Fruit fly (Drosophila melanogaster) whole organism, embryonic: Measurements from ENCODE around the gene CG42759.

Source experiments
- Ada2b ChIP-seq: fragments of 200-800 bp; sonication (Bioruptor generic); IDR thresholded peaks from 2 replicates; pipeline ENCODE4 v1.3.6; 2022; ENCODE audit warnings: missing biosample characterization, missing genetic modification characterization
- Bgb ChIP-seq: fragments of 200-800 bp; sonication (Bioruptor generic); IDR thresholded peaks from 2 replicates; pipeline ENCODE4 v1.3.6; 2022; ENCODE audit warnings: missing biosample characterization, missing genetic modification characterization; ENCODE audit not compliant: partially characterized antibody
- CG10366 ChIP-seq: fragments of 200-800 bp; sonication (Bioruptor generic); IDR thresholded peaks from 2 replicates; pipeline ENCODE4 v1.3.6; 2022; ENCODE audit warnings: missing biosample characterization, missing genetic modification characterization
- CG10979 ChIP-seq: fragments of 200-800 bp; sonication (Bioruptor generic); optimal IDR thresholded peaks from 2 replicates; lab custom pipeline; 2018; ENCODE audit warnings: missing biosample characterization, mild to moderate bottlenecking, missing genetic modification characterization, moderate library complexity
- CG11695 ChIP-seq: fragments of 200-800 bp; sonication (Bioruptor generic); IDR thresholded peaks from 3 replicates; pipeline ENCODE4 v1.3.6; 2022; ENCODE audit warnings: missing biosample characterization, missing genetic modification characterization
- CG13424 ChIP-seq: fragments of 200-800 bp; sonication (Bioruptor generic); optimal IDR thresholded peaks from 2 replicates; lab custom pipeline; 2019; ENCODE audit warnings: missing biosample characterization, mild to moderate bottlenecking, missing genetic modification characterization, moderate library complexity
- CG14014 ChIP-seq: fragments of 200-800 bp; sonication (Bioruptor generic); IDR thresholded peaks from 2 replicates; pipeline ENCODE4 v1.3.6; 2022; ENCODE audit warnings: missing biosample characterization, missing genetic modification characterization
- CG14441 ChIP-seq: fragments of 200-800 bp; sonication (Bioruptor generic); IDR thresholded peaks from 2 replicates; pipeline ENCODE4 v1.3.6; 2022; ENCODE audit warnings: missing biosample characterization, missing genetic modification characterization
- CG14667 ChIP-seq: fragments of 200-800 bp; sonication (Bioruptor generic); IDR thresholded peaks from 2 replicates; pipeline ENCODE4 v1.3.6; 2022; ENCODE audit warnings: missing biosample characterization, missing genetic modification characterization
- CG1529 ChIP-seq: fragments of 200-800 bp; sonication (Bioruptor generic); optimal IDR thresholded peaks from 3 replicates; lab custom pipeline; 2018; ENCODE audit warnings: missing biosample characterization, missing genetic modification characterization
- CG17359 ChIP-seq: fragments of 200-800 bp; sonication (Bioruptor generic); optimal IDR thresholded peaks from 3 replicates; lab custom pipeline; 2018; ENCODE audit warnings: missing biosample characterization, mild to moderate bottlenecking, missing genetic modification characterization, moderate library complexity
- CG17385 ChIP-seq: fragments of 200-800 bp; sonication (Bioruptor generic); optimal IDR thresholded peaks from 3 replicates; lab custom pipeline; 2018; ENCODE audit warnings: missing biosample characterization, mild to moderate bottlenecking, missing genetic modification characterization
- CG17829 ChIP-seq: fragments of 200-800 bp; optimal IDR thresholded peaks from 2 replicates; lab custom pipeline; 2019; ENCODE audit warnings: missing biosample characterization, mild to moderate bottlenecking, missing genetic modification characterization, moderate library complexity
- CG30403 ChIP-seq: fragments of 200-800 bp; sonication (Bioruptor generic); optimal IDR thresholded peaks from 3 replicates; lab custom pipeline; 2016; ENCODE audit warnings: missing biosample characterization, missing genetic modification characterization
- CG3281 ChIP-seq: fragments of 200-800 bp; sonication (Bioruptor generic); optimal IDR thresholded peaks from 3 replicates; lab custom pipeline; 2017; ENCODE audit warnings: missing biosample characterization, mild to moderate bottlenecking, missing genetic modification characterization
- CG34422 ChIP-seq: fragments of 200-800 bp; sonication (Bioruptor generic); IDR thresholded peaks from 3 replicates; pipeline ENCODE4 v1.3.6; 2022; ENCODE audit warnings: missing biosample characterization, missing genetic modification characterization
- CG5180 ChIP-seq: fragments of 200-800 bp; sonication (Bioruptor generic); optimal IDR thresholded peaks from 3 replicates; lab custom pipeline; 2017; ENCODE audit warnings: missing biosample characterization, missing genetic modification characterization, mild to moderate bottlenecking, moderate library complexity, missing genetic modification reagents
- CG6689 ChIP-seq: fragments of 200-800 bp; sonication (Bioruptor generic); IDR thresholded peaks from 2 replicates; pipeline ENCODE4 v1.3.6; 2022; ENCODE audit warnings: missing biosample characterization, missing genetic modification characterization
- CG7786 ChIP-seq: fragments of 200-800 bp; sonication (Bioruptor generic); optimal IDR thresholded peaks from 2 replicates; lab custom pipeline; 2016; ENCODE audit warnings: missing biosample characterization, missing genetic modification characterization
- CG8089 ChIP-seq: fragments of 200-800 bp; sonication (Bioruptor generic); optimal IDR thresholded peaks from 3 replicates; lab custom pipeline; 2016; ENCODE audit warnings: missing biosample characterization, missing genetic modification characterization
- CG9215 ChIP-seq: fragments of 200-800 bp; sonication (Bioruptor generic); IDR thresholded peaks from 2 replicates; pipeline ENCODE4 v1.3.6; 2022; ENCODE audit warnings: missing biosample characterization, missing genetic modification characterization
- Camta ChIP-seq: fragments of 200-800 bp; sonication (Bioruptor generic); optimal IDR thresholded peaks from 2 replicates; lab custom pipeline; 2016; ENCODE audit warnings: missing biosample characterization, missing genetic modification characterization
- CoRest ChIP-seq: fragments of 200-800 bp; sonication (Bioruptor generic); optimal IDR thresholded peaks from 3 replicates; lab custom pipeline; 2018; ENCODE audit warnings: missing biosample characterization, mild to moderate bottlenecking, missing genetic modification characterization, moderate library complexity
- Ets65A ChIP-seq: fragments of 200-800 bp; sonication (Bioruptor generic); peaks from one replicate; lab custom pipeline; 2016; ENCODE audit warnings: missing biosample characterization, missing genetic modification characterization
- HHEX ChIP-seq: fragments of 200-800 bp; sonication (Bioruptor generic); optimal IDR thresholded peaks from 3 replicates; lab custom pipeline; 2017; ENCODE audit warnings: missing biosample characterization, mild to moderate bottlenecking, missing genetic modification characterization, missing genetic modification reagents
- HLH3B ChIP-seq: fragments of 200-800 bp; sonication (Bioruptor generic); IDR thresholded peaks from 2 replicates; pipeline ENCODE4 v1.3.6; 2022; ENCODE audit warnings: missing biosample characterization, missing genetic modification characterization
- Optix ChIP-seq: fragments of 200-800 bp; sonication (Bioruptor generic); IDR thresholded peaks from 3 replicates; pipeline ENCODE4 v1.3.6; 2022; ENCODE audit warnings: missing biosample characterization, missing genetic modification characterization
- Ptx1 ChIP-seq: fragments of 200-800 bp; sonication (Bioruptor generic); IDR thresholded peaks from 2 replicates; pipeline ENCODE4 v1.3.6; 2022; ENCODE audit warnings: missing biosample characterization, missing genetic modification characterization
- Side ChIP-seq: fragments of 200-800 bp; sonication (Bioruptor generic); optimal IDR thresholded peaks from 2 replicates; lab custom pipeline; 2016; ENCODE audit warnings: missing biosample characterization, missing genetic modification characterization
- Sox102F ChIP-seq: fragments of 200-800 bp; sonication (Bioruptor generic); optimal IDR thresholded peaks from 2 replicates; lab custom pipeline; 2018; ENCODE audit warnings: missing biosample characterization, mild to moderate bottlenecking, missing genetic modification characterization, moderate library complexity
- Xbp1 ChIP-seq: fragments of 200-800 bp; sonication (Bioruptor generic); optimal IDR thresholded peaks from 3 replicates; lab custom pipeline; 2016; ENCODE audit warnings: missing biosample characterization, mild to moderate bottlenecking, missing genetic modification characterization
- Xrp1 ChIP-seq: fragments of 200-800 bp; sonication (Bioruptor generic); IDR thresholded peaks from 2 replicates; pipeline ENCODE4 v1.3.6; 2022; ENCODE audit warnings: missing biosample characterization, missing genetic modification characterization
- ac ChIP-seq: fragments of 200-800 bp; sonication (Bioruptor generic); optimal IDR thresholded peaks from 3 replicates; lab custom pipeline; 2017; ENCODE audit warnings: missing biosample characterization, mild to moderate bottlenecking, missing genetic modification characterization
- chinmo ChIP-seq: fragments of 200-800 bp; sonication (Bioruptor generic); IDR thresholded peaks from 4 replicates; pipeline ENCODE4 v1.3.6; 2022; ENCODE audit warnings: missing biosample characterization, missing genetic modification characterization; ENCODE audit not compliant: partially characterized antibody
- chn ChIP-seq: fragments of 200-800 bp; sonication (Bioruptor generic); optimal IDR thresholded peaks from 2 replicates; lab custom pipeline; 2016; ENCODE audit warnings: missing biosample characterization, missing genetic modification characterization
- esg ChIP-seq: fragments of 200-800 bp; sonication (Bioruptor generic); conservative IDR thresholded peaks from 2 replicates; pipeline ENCODE4 v1.3.6; 2022; ENCODE audit warnings: missing biosample characterization, missing genetic modification characterization
- gem ChIP-seq: fragments of 200-800 bp; sonication (Bioruptor generic); optimal IDR thresholded peaks from 2 replicates; lab custom pipeline; 2019; ENCODE audit warnings: missing biosample characterization, mild to moderate bottlenecking, missing genetic modification characterization, moderate library complexity
- hkb ChIP-seq, 2 experiments: fragments of 200-800 bp in 1 of 2; fragments of >200 bp in 1 of 2; sonication (Bioruptor generic) in 1 of 2; IDR thresholded peaks in 1 of 2; optimal IDR thresholded peaks in 1 of 2; 2 replicates each; pipeline versions ENCODE4 v1.3.6 to Lab custom; 2017 to 2022; ENCODE audit warnings: missing biosample characterization in 1 of 2, missing genetic modification characterization in 1 of 2
- klu ChIP-seq: fragments of 200-800 bp; sonication (Bioruptor generic); IDR thresholded peaks from 2 replicates; pipeline ENCODE4 v1.3.6; 2022; ENCODE audit warnings: missing biosample characterization, missing genetic modification characterization
- lmd ChIP-seq: fragments of 200-800 bp; sonication (Bioruptor generic); IDR thresholded peaks from 2 replicates; pipeline ENCODE4 v1.3.6; 2022; ENCODE audit warnings: missing biosample characterization, missing genetic modification characterization
- org-1 ChIP-seq: fragments of 200-800 bp; sonication (Bioruptor generic); optimal IDR thresholded peaks from 2 replicates; lab custom pipeline; 2017; ENCODE audit warnings: missing biosample characterization, missing genetic modification characterization
- pan ChIP-seq, 4 experiments: fragments of >200 bp in 3 of 4; fragments of 200-800 bp in 1 of 4; sonication (Bioruptor generic) in 1 of 4; optimal IDR thresholded peaks in 3 of 4; IDR thresholded peaks in 1 of 4; 2 replicates each; pipeline versions ENCODE4 v1.3.6 to Lab custom; 2017 to 2022; ENCODE audit warnings: missing biosample characterization in 2 of 4, missing genetic modification characterization in 2 of 4, mixed read lengths in 1 of 4
- row ChIP-seq: fragments of 200-800 bp; sonication (Bioruptor generic); IDR thresholded peaks from 3 replicates; pipeline ENCODE4 v1.3.6; 2022; ENCODE audit warnings: missing biosample characterization, missing genetic modification characterization
- sens ChIP-seq: fragments of 200-800 bp; sonication (Bioruptor generic); peaks from one replicate; lab custom pipeline; 2016; ENCODE audit warnings: missing biosample characterization, missing genetic modification characterization
- seq ChIP-seq: fragments of 200-800 bp; sonication (Bioruptor generic); IDR thresholded peaks from 2 replicates; pipeline ENCODE4 v1.3.6; 2022; ENCODE audit warnings: missing biosample characterization, missing genetic modification characterization
- sim ChIP-seq: fragments of 200-800 bp; sonication (Bioruptor generic); IDR thresholded peaks from 2 replicates; pipeline ENCODE4 v1.3.6; 2022; ENCODE audit warnings: missing biosample characterization, missing genetic modification characterization
- sob ChIP-seq: fragments of 200-800 bp; sonication (Bioruptor generic); IDR thresholded peaks from 2 replicates; pipeline ENCODE4 v1.3.6; 2022; ENCODE audit warnings: missing biosample characterization, missing genetic modification characterization
- vvl ChIP-seq: fragments of 200-800 bp; sonication (Bioruptor generic); IDR thresholded peaks from 2 replicates; pipeline ENCODE4 v1.3.6; 2022; ENCODE audit warnings: missing biosample characterization, missing genetic modification characterization

CG42759 gene

dm6 chr3R:10153957-10154685, 11.3 kb downstream of the CG42759 start:
- TF ChIP-seq CG6689 (GFP tag; lab: Robert Waterston, UW) (peak; percentile 48), CG1529 (GFP tag; lab: Kevin White, UChicago) (no peak), CG14667 (peak; percentile 49; the same call in 1 of the 2 replicates), lmd (GFP tag; lab: Robert Waterston, UW) (0 out of 2 replicates have a peak, but pooled peaks have one; percentile 40), CG5180 (no peak), CG3281 (GFP tag; lab: Kevin White, UChicago) (peak; percentile 0), Ada2b (GFP tag; lab: Robert Waterston, UW) (peak; percentile 34; the same call in 1 of the 2 replicates), CG17829 (tag; lab: Kevin White, UChicago) (no peak), Side (no peak), HLH3B (GFP tag; lab: Robert Waterston, UW) (peak; percentile 39; the same call in 1 of the 2 replicates), gem (peak; percentile 65), seq (GFP tag; lab: Robert Waterston, UW) (peak; percentile 19; the same call in 1 of the 2 replicates), sob (GFP tag; lab: Robert Waterston, UW) (peak; percentile 48; the same call in 1 of the 2 replicates), CG11695 (0 out of 3 replicates have a peak, but pooled peaks have one; percentile 12), ac (no peak), CG34422 (GFP tag; lab: Robert Waterston, UW) (0 out of 3 replicates have a peak, but pooled peaks have one; percentile 24), esg (GFP tag; lab: Robert Waterston, UW) (peak; percentile 39; the same call in 1 of the 2 replicates), CG10979 (tag; lab: Kevin White, UChicago) (peak; percentile 14), CG14014 (GFP tag; lab: Robert Waterston, UW) (peak; percentile 49; the same call in 1 of the 2 replicates), Bgb (no peak), row (peak; percentile 65), CG17359 (tag; lab: Kevin White, UChicago) (peak; percentile 39), Camta (GFP tag; lab: Kevin White, UChicago) (peak; percentile 5), sim (GFP tag; lab: Robert Waterston, UW) (no peak), CG7786 (GFP tag; lab: Kevin White, UChicago) (peak; percentile 0), klu (GFP tag; lab: Robert Waterston, UW) (no peak), Sox102F (GFP tag; lab: Kevin White, UChicago) (peak; percentile 58), pan (optimal IDR thresholded peaks at IDR 0.05; lab: Kevin White, UChicago) (no peak), pan (GFP tag; optimal IDR thresholded peaks at IDR 0.05 in 1 of 2, IDR thresholded peaks at IDR 0.05 in 1 of 2) (peak in 1 of 2 experiments; percentile 67), chn (peak; percentile 17), Ptx1 (peak; percentile 67), CG30403 (GFP tag; lab: Kevin White, UChicago) (peak; percentile 48), org-1 (GFP tag; lab: Kevin White, UChicago) (peak; percentile 17), CG9215 (no peak), CG8089 (GFP tag; lab: Kevin White, UChicago) (peak; percentile 16), vvl (peak; percentile 22; the same call in 1 of the 2 replicates), CoRest (tag; lab: Kevin White, UChicago) (peak; percentile 28), Optix (GFP tag; lab: Robert Waterston, UW) (no peak), HHEX (peak; percentile 34), CG17385 (peak; percentile 24), Xbp1 (GFP tag; lab: Kevin White, UChicago) (peak; percentile 52), Ets65A (GFP tag; lab: Kevin White, UChicago) (peak; percentile 88), CG14441 (GFP tag; lab: Robert Waterston, UW) (peak; percentile 69), Xrp1 (peak; percentile 59), CG13424 (tag; lab: Kevin White, UChicago) (peak; percentile 35), CG10366 (GFP tag; lab: Robert Waterston, UW) (peak; percentile 60; the same call in 1 of the 2 replicates), chinmo (GFP tag; lab: Robert Waterston, UW) (0 out of 4 replicates have a peak, but pooled peaks have one; percentile 8), sens (peak; percentile 80), hkb (optimal IDR thresholded peaks at IDR 0.05; lab: Kevin White, UChicago) (no peak), hkb (GFP tag; IDR thresholded peaks at IDR 0.05; lab: Robert Waterston, UW) (peak; percentile 63)
